Worm (Caenorhabditis elegans) whole organism, L4/young adult: ENCODE data around the gene clhm-1.

Experiments
- W03F9.2 ChIP-seq: fragments of 150-350 bp; optimal IDR thresholded peaks from 2 replicates; lab custom pipeline; 2014; ENCODE audit warnings: missing biosample characterization, missing genetic modification characterization
- him-1 ChIP-seq: sonication (generic microtip); optimal IDR thresholded peaks from 2 replicates; lab custom pipeline; 2016; ENCODE audit warnings: missing genotype, missing genetic modification reagents, missing genetic modification characterization, missing compliant biosample characterization

DNA sequence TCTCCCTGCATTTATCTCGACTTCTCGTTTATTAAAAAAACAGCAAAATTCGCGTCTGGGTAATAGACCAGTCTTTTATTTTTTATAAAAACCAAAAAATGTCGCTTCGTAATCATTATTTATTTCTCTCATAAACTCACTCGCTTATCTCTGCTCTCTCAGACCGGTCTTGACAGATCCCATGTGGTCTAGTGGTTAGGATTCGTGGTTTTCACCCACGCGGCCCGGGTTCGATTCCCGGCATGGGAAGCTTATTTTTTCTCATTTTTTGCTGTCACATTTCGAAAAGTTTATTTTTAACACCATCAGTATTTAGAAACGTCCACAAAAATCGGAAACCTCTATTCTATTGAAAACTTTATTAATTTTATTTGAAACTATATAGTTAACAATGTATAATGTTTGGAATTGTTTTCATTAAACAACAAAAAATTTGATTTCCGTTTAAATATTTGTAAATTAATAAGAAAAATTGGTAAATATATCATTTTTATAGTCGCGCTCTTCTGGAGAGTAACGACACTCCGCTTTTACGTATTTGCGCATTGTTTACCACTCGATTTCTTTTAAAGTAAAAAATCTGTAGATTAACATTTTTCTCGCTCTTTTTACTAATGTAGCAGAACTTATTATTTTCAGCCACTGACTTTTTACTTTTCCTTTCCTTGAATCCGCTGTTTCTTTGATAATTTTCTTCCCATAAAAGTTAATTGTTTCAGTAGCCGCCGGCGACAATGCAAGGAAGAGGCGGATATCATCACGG is 27.4 kb upstream of the clhm-1 start, which contains the start of gene hrpl-1:
- TF ChIP-seq him-1 (tag; lab: Kevin White, UChicago) (no peak), W03F9.2 (tag; lab: Kevin White, UChicago) (no peak)
